Worm (Caenorhabditis elegans) whole organism, L2 larva: ENCODE measurements around the gene rpb-12.

Experiments used
- C34F6.9 ChIP-seq: fragments of 150-350 bp; optimal IDR thresholded peaks from 2 replicates; lab custom pipeline; 2014; ENCODE audit warnings: missing biosample characterization, missing genetic modification characterization
- F13H6.1 ChIP-seq: sonication (generic microtip); optimal IDR thresholded peaks from 2 replicates; lab custom pipeline; 2016; ENCODE audit warnings: missing genetic modification characterization, missing compliant biosample characterization
- R02D3.7 ChIP-seq: fragments of 150-350 bp; optimal IDR thresholded peaks from 2 replicates; lab custom pipeline; 2014; ENCODE audit warnings: missing biosample characterization, missing genetic modification characterization
- Y55F3AM.14 ChIP-seq: fragments of 200-800 bp; sonication (Bioruptor generic); optimal IDR thresholded peaks from 2 replicates; lab custom pipeline; 2018; ENCODE audit warnings: mild to moderate bottlenecking, missing genetic modification characterization, missing compliant biosample characterization
- ZK546.5 ChIP-seq: sonication (generic microtip); optimal IDR thresholded peaks from 2 replicates; lab custom pipeline; 2017; ENCODE audit warnings: missing biosample characterization, missing genetic modification characterization
- alr-1 ChIP-seq: fragments of 150-350 bp; optimal IDR thresholded peaks from 2 replicates; lab custom pipeline; 2014; ENCODE audit warnings: missing biosample characterization, missing genetic modification characterization
- aly-2 ChIP-seq: fragments of 150-350 bp; optimal IDR thresholded peaks from 2 replicates; lab custom pipeline; 2014; ENCODE audit warnings: missing biosample characterization, missing genetic modification characterization
- ama-1 ChIP-seq: fragments of 150-350 bp; optimal IDR thresholded peaks from 2 replicates; lab custom pipeline; 2018; ENCODE audit warnings: inconsistent platforms
- blmp-1 ChIP-seq: sonication (generic microtip); optimal IDR thresholded peaks from 2 replicates; lab custom pipeline; 2017; ENCODE audit warnings: missing genetic modification characterization, mild to moderate bottlenecking, missing compliant biosample characterization, antibody characterized with exemption, moderate library complexity; ENCODE audit not compliant: insufficient read depth
- ceh-16 ChIP-seq: fragments of 150-350 bp; optimal IDR thresholded peaks from 2 replicates; lab custom pipeline; 2014; ENCODE audit warnings: missing biosample characterization, missing genetic modification characterization
- ceh-82 ChIP-seq: fragments of 150-350 bp; optimal IDR thresholded peaks from 2 replicates; lab custom pipeline; 2014; ENCODE audit warnings: missing biosample characterization, missing genetic modification characterization
- crh-2 ChIP-seq: sonication (generic microtip); optimal IDR thresholded peaks from 2 replicates; lab custom pipeline; 2017; ENCODE audit warnings: missing biosample characterization, missing genetic modification characterization
- dmd-4 ChIP-seq: sonication (generic microtip); optimal IDR thresholded peaks from 2 replicates; lab custom pipeline; 2017; ENCODE audit warnings: missing biosample characterization, missing genetic modification characterization
- egl-27 ChIP-seq: sonication (generic microtip); optimal IDR thresholded peaks from 3 replicates; lab custom pipeline; 2017; ENCODE audit warnings: missing biosample characterization, missing genetic modification reagents, missing genetic modification characterization
- elt-1 ChIP-seq: fragments of 150-350 bp; optimal IDR thresholded peaks from 2 replicates; lab custom pipeline; 2014; ENCODE audit warnings: missing biosample characterization, missing genetic modification characterization
- elt-3 ChIP-seq: sonication (generic microtip); optimal IDR thresholded peaks from 2 replicates; lab custom pipeline; 2017; ENCODE audit warnings: missing biosample characterization, missing genetic modification characterization
- fos-1 ChIP-seq: fragments of 150-350 bp; optimal IDR thresholded peaks from 2 replicates; lab custom pipeline; 2014; ENCODE audit warnings: missing biosample characterization, missing genetic modification characterization
- gmeb-1 ChIP-seq: fragments of 150-350 bp; optimal IDR thresholded peaks from 2 replicates; lab custom pipeline; 2014; ENCODE audit warnings: missing biosample characterization, missing genetic modification characterization
- lin-11 ChIP-seq: fragments of 150-350 bp; sonication (generic microtip); optimal IDR thresholded peaks from 2 replicates; lab custom pipeline; 2014; ENCODE audit warnings: missing biosample characterization, missing genetic modification characterization, inconsistent platforms, mixed read lengths
- lin-13 ChIP-seq: fragments of 150-350 bp; optimal IDR thresholded peaks from 2 replicates; lab custom pipeline; 2014; ENCODE audit warnings: missing biosample characterization, missing genetic modification reagents, missing genetic modification characterization
- lin-39 ChIP-seq: fragments of 150-350 bp; optimal IDR thresholded peaks from 2 replicates; lab custom pipeline; 2014; ENCODE audit warnings: missing biosample characterization, missing genetic modification reagents, missing genetic modification characterization
- lsy-2 ChIP-seq, 2 experiments: fragments of 150-350 bp in 1 of 2; sonication (generic microtip) in 1 of 2; optimal IDR thresholded peaks; 2 replicates each; lab custom pipeline; 2014 to 2017; ENCODE audit warnings: missing biosample characterization in 2 of 2, missing genetic modification characterization in 2 of 2
- mab-5 ChIP-seq: fragments of 150-350 bp; optimal IDR thresholded peaks from 2 replicates; lab custom pipeline; 2014; ENCODE audit warnings: missing biosample characterization, missing genetic modification characterization
- mbf-1 ChIP-seq: sonication (generic microtip); optimal IDR thresholded peaks from 2 replicates; lab custom pipeline; 2017; ENCODE audit warnings: missing biosample characterization, missing genetic modification characterization
- mdl-1 ChIP-seq, 2 experiments: fragments of 150-350 bp in 1 of 2; sonication (generic microtip) in 1 of 2; optimal IDR thresholded peaks; 2 replicates each; lab custom pipeline; 2017; ENCODE audit warnings: missing biosample characterization in 2 of 2, missing genetic modification characterization in 2 of 2
- nhr-10 ChIP-seq: sonication (generic microtip); optimal IDR thresholded peaks from 2 replicates; lab custom pipeline; 2017; ENCODE audit warnings: missing biosample characterization, missing genetic modification characterization
- nhr-11 ChIP-seq: fragments of 150-350 bp; optimal IDR thresholded peaks from 2 replicates; lab custom pipeline; 2014; ENCODE audit warnings: missing biosample characterization, missing genetic modification characterization
- nhr-12 ChIP-seq: fragments of 150-350 bp; optimal IDR thresholded peaks from 2 replicates; lab custom pipeline; 2014; ENCODE audit warnings: missing biosample characterization, missing genetic modification characterization
- nhr-129 ChIP-seq: fragments of 150-350 bp; optimal IDR thresholded peaks from 2 replicates; lab custom pipeline; 2014; ENCODE audit warnings: missing biosample characterization, missing genetic modification characterization
- nhr-21 ChIP-seq: fragments of 150-350 bp; optimal IDR thresholded peaks from 2 replicates; lab custom pipeline; 2014; ENCODE audit warnings: missing biosample characterization, missing genetic modification characterization
- nhr-23 ChIP-seq: fragments of 150-350 bp; optimal IDR thresholded peaks from 2 replicates; lab custom pipeline; 2014; ENCODE audit warnings: missing biosample characterization, missing genetic modification reagents, missing genetic modification characterization
- nhr-237 ChIP-seq: fragments of 150-350 bp; optimal IDR thresholded peaks from 2 replicates; lab custom pipeline; 2014; ENCODE audit warnings: missing biosample characterization, missing genetic modification characterization
- nhr-25 ChIP-seq: fragments of 150-350 bp; sonication (generic microtip); optimal IDR thresholded peaks from 3 replicates; lab custom pipeline; 2014; ENCODE audit warnings: missing biosample characterization, missing genetic modification characterization
- nhr-6 ChIP-seq: fragments of 150-350 bp; optimal IDR thresholded peaks from 2 replicates; lab custom pipeline; 2014; ENCODE audit warnings: missing biosample characterization, missing genetic modification characterization
- nhr-77 ChIP-seq: fragments of 150-350 bp; optimal IDR thresholded peaks from 2 replicates; lab custom pipeline; 2014; ENCODE audit warnings: missing biosample characterization, missing genetic modification characterization
- peb-1 ChIP-seq: fragments of 150-350 bp; optimal IDR thresholded peaks from 2 replicates; lab custom pipeline; 2014; ENCODE audit warnings: missing biosample characterization, missing genetic modification characterization
- sem-4 ChIP-seq: fragments of 150-350 bp; optimal IDR thresholded peaks from 2 replicates; lab custom pipeline; 2014; ENCODE audit warnings: missing biosample characterization, missing genetic modification reagents, missing genetic modification characterization
- skn-1 ChIP-seq: sonication (generic microtip); optimal IDR thresholded peaks from 2 replicates; lab custom pipeline; 2017; ENCODE audit warnings: missing biosample characterization, missing genetic modification characterization
- sma-3 ChIP-seq: sonication (generic microtip); optimal IDR thresholded peaks from 2 replicates; lab custom pipeline; 2016; ENCODE audit warnings: missing genetic modification reagents, missing genetic modification characterization, missing compliant biosample characterization
- sma-9 ChIP-seq, 2 experiments: fragments of 150-350 bp in 1 of 2; sonication (generic microtip) in 1 of 2; optimal IDR thresholded peaks; 2 replicates each; lab custom pipeline; 2014 to 2016; ENCODE audit warnings: missing genetic modification characterization in 2 of 2, mild to moderate bottlenecking in 1 of 2, missing biosample characterization in 1 of 2, missing compliant biosample characterization in 1 of 2, missing genetic modification reagents in 1 of 2, moderate library complexity in 1 of 2
- snpc-4 ChIP-seq: fragments of 150-350 bp; optimal IDR thresholded peaks from 2 replicates; lab custom pipeline; 2014; ENCODE audit warnings: missing biosample characterization, missing genetic modification characterization
- unc-39 ChIP-seq: fragments of 150-350 bp; optimal IDR thresholded peaks from 2 replicates; lab custom pipeline; 2014; ENCODE audit warnings: missing biosample characterization, missing genetic modification characterization
- unc-55 ChIP-seq: fragments of 150-350 bp; sonication (generic microtip); optimal IDR thresholded peaks from 3 replicates; lab custom pipeline; 2014; ENCODE audit warnings: missing biosample characterization, missing genetic modification reagents, missing genetic modification characterization
- unc-62 ChIP-seq: fragments of 150-350 bp; optimal IDR thresholded peaks from 2 replicates; lab custom pipeline; 2014; ENCODE audit warnings: missing biosample characterization, missing genetic modification reagents, missing genetic modification characterization
- zag-1 ChIP-seq: fragments of 150-350 bp; optimal IDR thresholded peaks from 2 replicates; lab custom pipeline; 2014; ENCODE audit warnings: missing biosample characterization, missing genetic modification characterization
- ztf-1 ChIP-seq: fragments of 200-800 bp; sonication (Bioruptor generic); conservative IDR thresholded peaks from 2 replicates; pipeline ENCODE4 v1.3.6; 2022; ENCODE audit warnings: missing genetic modification characterization, missing compliant biosample characterization
- ztf-11 ChIP-seq: sonication (generic microtip); optimal IDR thresholded peaks from 2 replicates; lab custom pipeline; 2017; ENCODE audit warnings: missing biosample characterization, missing genetic modification characterization
- ztf-4 ChIP-seq: fragments of 150-350 bp; optimal IDR thresholded peaks from 2 replicates; lab custom pipeline; 2014; ENCODE audit warnings: missing biosample characterization, missing genetic modification characterization

The rpb-12 gene

DNA sequence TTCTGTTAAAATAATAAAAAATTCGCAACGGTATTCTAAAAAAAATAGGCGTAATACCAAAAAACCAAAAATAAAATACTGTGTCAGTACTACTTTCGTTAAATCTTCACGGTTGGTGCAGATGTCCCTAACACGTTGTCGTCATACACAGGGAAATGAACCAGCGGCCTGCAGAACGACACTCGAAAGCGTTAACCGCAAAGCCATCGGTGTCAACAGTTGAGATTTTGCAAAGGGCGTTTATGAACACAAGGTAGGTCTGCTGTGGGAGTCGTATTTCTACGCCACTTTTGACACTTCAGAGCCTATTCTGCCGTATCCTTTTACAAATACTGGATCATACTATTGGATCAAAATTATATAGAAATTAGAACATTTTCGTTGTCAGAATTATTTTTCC, 44.5 kb upstream of the rpb-12 start:
- TF ChIP-seq sma-3 (GFP tag; lab: Kevin White, UChicago), result peak; percentile 48
- peak; percentile 67 for TF ChIP-seq gmeb-1 (tag; lab: Kevin White, UChicago)
- TF ChIP-seq ceh-82 (tag; lab: Kevin White, UChicago), result no peak
- TF ChIP-seq aly-2, result no peak
- TF ChIP-seq C34F6.9, result peak; percentile 57
- TF ChIP-seq nhr-23 (tag; lab: Kevin White, UChicago), result no peak
- no peak for TF ChIP-seq nhr-11 (tag; lab: Kevin White, UChicago)
- no peak for TF ChIP-seq peb-1 (tag; lab: Kevin White, UChicago)
- peak; percentile 70 for TF ChIP-seq fos-1
- TF ChIP-seq elt-1 (tag; lab: Kevin White, UChicago), result no peak
- TF ChIP-seq unc-62 (GFP tag; lab: Kevin White, UChicago), result no peak
- no peak for TF ChIP-seq nhr-12
- TF ChIP-seq nhr-77 (tag; lab: Kevin White, UChicago), result peak; percentile 15
- peak; percentile 25 for TF ChIP-seq lin-13 (GFP tag; lab: Kevin White, UChicago)
- TF ChIP-seq nhr-25 (tag; lab: Kevin White, UChicago), result no peak
- TF ChIP-seq sma-9 (GFP tag; optimal IDR thresholded peaks at IDR 0.05; lab: Kevin White, UChicago), result peak; percentile 77
- no peak for TF ChIP-seq sma-9 (tag; optimal IDR thresholded peaks at IDR 0.05; lab: Kevin White, UChicago)
- TF ChIP-seq zag-1, result peak; percentile 48
- TF ChIP-seq alr-1 (tag; lab: Kevin White, UChicago), result no peak
- TF ChIP-seq sem-4 (tag; lab: Kevin White, UChicago), result no peak
- TF ChIP-seq skn-1 (tag; lab: Kevin White, UChicago), result no peak
- peak; percentile 53 for TF ChIP-seq lin-11 (tag; lab: Kevin White, UChicago)
- TF ChIP-seq dmd-4 (tag; lab: Kevin White, UChicago), result no peak
- TF ChIP-seq nhr-129 (tag; lab: Kevin White, UChicago), result peak; percentile 92
- no peak for TF ChIP-seq nhr-6 (tag; lab: Kevin White, UChicago)
- TF ChIP-seq Y55F3AM.14, result peak; percentile 42
- no peak for TF ChIP-seq ztf-11 (tag; lab: Kevin White, UChicago)
- TF ChIP-seq unc-39 (tag; lab: Kevin White, UChicago), result no peak
- no peak for TF ChIP-seq ztf-1 (GFP tag; lab: Robert Waterston, UW)
- no peak for TF ChIP-seq nhr-10 (tag; lab: Kevin White, UChicago)
- TF ChIP-seq snpc-4 (tag; lab: Kevin White, UChicago), result no peak
- TF ChIP-seq mbf-1 (tag; lab: Kevin White, UChicago), result no peak
- no peak for TF ChIP-seq lin-39 (tag; lab: Kevin White, UChicago)
- TF ChIP-seq crh-2, result peak; percentile 73
- peak; percentile 46 for TF ChIP-seq egl-27 (tag; lab: Kevin White, UChicago)
- TF ChIP-seq ceh-16 (tag; lab: Kevin White, UChicago), result no peak
- no peak for TF ChIP-seq R02D3.7 (tag; lab: Kevin White, UChicago)
- peak in 1 of 2 experiments; percentile 17 for TF ChIP-seq lsy-2 (tag; optimal IDR thresholded peaks at IDR 0.05; lab: Kevin White, UChicago)
- no peak for TF ChIP-seq mab-5 (tag; lab: Kevin White, UChicago)
- peak; percentile 53 for TF ChIP-seq nhr-21 (tag; lab: Kevin White, UChicago)
- TF ChIP-seq ama-1, result no peak
- no peak for TF ChIP-seq elt-3 (tag; lab: Kevin White, UChicago)
- TF ChIP-seq nhr-237 (tag; lab: Kevin White, UChicago), result no peak
- TF ChIP-seq ZK546.5 (tag; lab: Kevin White, UChicago), result no peak
- no peak for TF ChIP-seq ztf-4 (tag; lab: Kevin White, UChicago)
- TF ChIP-seq unc-55, result peak; percentile 17
- TF ChIP-seq blmp-1 (tag; lab: Kevin White, UChicago), result no peak
- TF ChIP-seq mdl-1 (tag; optimal IDR thresholded peaks at IDR 0.05; lab: Kevin White, UChicago), result no peak
- peak; percentile 60 for TF ChIP-seq F13H6.1 (tag; lab: Kevin White, UChicago)
